Fruit fly (Drosophila melanogaster) whole organism, wandering third instar larva: ENCODE data around the gene rno.

Experiments used
- CG9705 ChIP-seq: fragments of 200-800 bp; sonication (Bioruptor generic); optimal IDR thresholded peaks from 2 replicates; lab custom pipeline; 2018; ENCODE audit warnings: missing biosample characterization, mild to moderate bottlenecking, missing genetic modification characterization
- CrebA ChIP-seq: fragments of 200-800 bp; sonication (Bioruptor generic); optimal IDR thresholded peaks from 2 replicates; lab custom pipeline; 2016; ENCODE audit warnings: missing biosample characterization, mild to moderate bottlenecking, missing genetic modification characterization, borderline replicate concordance
- dsf ChIP-seq: sonication (Bioruptor generic); optimal IDR thresholded peaks from 2 replicates; lab custom pipeline; 2016; ENCODE audit warnings: missing biosample characterization, missing genetic modification characterization, borderline replicate concordance
- woc ChIP-seq: sonication (Bioruptor generic); optimal IDR thresholded peaks from 2 replicates; lab custom pipeline; 2016; ENCODE audit warnings: missing biosample characterization, mild to moderate bottlenecking, missing genetic modification characterization

DNA sequence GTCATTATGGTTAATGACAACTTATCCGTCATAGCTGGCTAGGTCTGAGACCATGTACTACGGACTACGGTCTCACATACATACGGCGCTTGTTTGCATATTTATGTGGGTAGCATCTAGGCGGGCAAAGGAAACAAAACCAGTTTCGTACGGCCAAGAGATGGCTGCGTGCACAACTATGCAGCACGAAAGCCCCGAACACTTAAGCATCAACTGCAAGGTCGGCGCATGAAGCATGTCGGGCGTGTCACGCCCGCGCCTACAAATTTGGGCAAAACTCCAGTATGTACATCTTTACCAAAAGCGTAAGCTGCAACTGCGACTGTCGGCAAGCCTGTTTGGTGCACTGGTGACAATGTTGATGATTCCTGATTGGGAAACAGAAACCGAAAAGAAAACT, 21.6 kb downstream of the rno start:
- no peak for TF ChIP-seq CG9705 (GFP tag; lab: Kevin White, UChicago)
- TF ChIP-seq woc = no peak
- TF ChIP-seq dsf = no peak
- TF ChIP-seq CrebA (GFP tag; lab: Kevin White, UChicago) = no peak
